Worm (Caenorhabditis elegans): ENCODE results near the gene grd-1.
A peak's percentile ranks its signal among the peaks of the same experiment; 100 is the strongest.

Gene grd-1

ce11 chrX:11093985-11094593, 15.2 kb upstream of the grd-1 start (continued):
- peak; percentile 98 for TF ChIP-seq ces-1 (GFP tag; optimal IDR thresholded peaks at IDR 0.05)
- TF ChIP-seq lin-15B (tag; optimal IDR thresholded peaks at IDR 0.05): peak; percentile 3
- TF ChIP-seq ama-1 (optimal IDR thresholded peaks at IDR 0.05): peak; percentile 57
- peak; percentile 87 for TF ChIP-seq aha-1 (tag; optimal IDR thresholded peaks at IDR 0.05)
- peak; percentile 71 for TF ChIP-seq blmp-1 (tag; optimal IDR thresholded peaks at IDR 0.05)
- peak; percentile 77 for TF ChIP-seq tlp-1 (tag; optimal IDR thresholded peaks at IDR 0.05)
- TF ChIP-seq C16A3.4 (tag; optimal IDR thresholded peaks at IDR 0.05): peak; percentile 100
- TF ChIP-seq fos-1 (tag; optimal IDR thresholded peaks at IDR 0.05): peak; percentile 100
- peak; percentile 100 for TF ChIP-seq nhr-90 (tag; optimal IDR thresholded peaks at IDR 0.05; ENCODE audit: poor library complexity)
- TF ChIP-seq skn-1 (tag; optimal IDR thresholded peaks at IDR 0.05): peak; percentile 99
- TF ChIP-seq elt-2 (tag; optimal IDR thresholded peaks at IDR 0.05): peak; percentile 96
- TF ChIP-seq mep-1 (tag; optimal IDR thresholded peaks at IDR 0.05): peak; percentile 100
- peak; percentile 99 for TF ChIP-seq ceh-63 (GFP tag; optimal IDR thresholded peaks at IDR 0.05)
- TF ChIP-seq nhr-47 (tag; optimal IDR thresholded peaks at IDR 0.05): peak; percentile 100
- TF ChIP-seq ets-5 (GFP tag; IDR thresholded peaks at IDR 0.05): peak; percentile 98
- TF ChIP-seq mef-2 (tag; optimal IDR thresholded peaks at IDR 0.05): peak; percentile 95
- peak; percentile 100 for TF ChIP-seq nhr-11 (tag; optimal IDR thresholded peaks at IDR 0.05)
- TF ChIP-seq tbx-2 (tag; optimal IDR thresholded peaks at IDR 0.05): peak; percentile 100
- peak; percentile 94 for TF ChIP-seq snpc-4 (tag; optimal IDR thresholded peaks at IDR 0.05)
- TF ChIP-seq nhr-237 (tag; optimal IDR thresholded peaks at IDR 0.05): peak; percentile 98
- TF ChIP-seq isw-1 (GFP tag; IDR thresholded peaks at IDR 0.05): peak; percentile 95
- TF ChIP-seq zip-4 (GFP tag; optimal IDR thresholded peaks at IDR 0.05): peak; percentile 97
- peak; percentile 99 for TF ChIP-seq lin-14 (GFP tag; optimal IDR thresholded peaks at IDR 0.05)
- peak; percentile 97 for TF ChIP-seq fkh-8 (tag; optimal IDR thresholded peaks at IDR 0.05)
- TF ChIP-seq hpl-2 (GFP tag; optimal IDR thresholded peaks at IDR 0.05): peak; percentile 100
- TF ChIP-seq nhr-19 (GFP tag; conservative IDR thresholded peaks at IDR 0.05): peak; percentile 99
- peak; percentile 99 for TF ChIP-seq nhr-71 (tag; optimal IDR thresholded peaks at IDR 0.05)
- peak; percentile 99 for TF ChIP-seq nhr-20 (tag; optimal IDR thresholded peaks at IDR 0.05)
- TF ChIP-seq grh-1 (GFP tag; IDR thresholded peaks at IDR 0.05): peak; percentile 97
- peak; percentile 96 to 97 for TF ChIP-seq ztf-11 (tag; optimal IDR thresholded peaks at IDR 0.05)
- no peak for TF ChIP-seq hlh-17 (GFP tag; optimal IDR thresholded peaks at IDR 0.05; ENCODE audit: borderline replicate concordance)
- TF ChIP-seq egl-13 (tag; optimal IDR thresholded peaks at IDR 0.05): peak; percentile 99
- peak; percentile 61 to 74 (median 63) for TF ChIP-seq dpl-1 (GFP tag; optimal IDR thresholded peaks at IDR 0.05)
- TF ChIP-seq alr-1 (tag; optimal IDR thresholded peaks at IDR 0.05; ENCODE audit: borderline replicate concordance): no peak
- peak; percentile 94 for TF ChIP-seq pqm-1 (tag; optimal IDR thresholded peaks at IDR 0.05)
- no peak for TF ChIP-seq sptf-1 (tag; optimal IDR thresholded peaks at IDR 0.05)
- peak; percentile 95 for TF ChIP-seq lir-3 (tag; optimal IDR thresholded peaks at IDR 0.05; ENCODE audit: poor library complexity)
- TF ChIP-seq ztf-4 (tag; optimal IDR thresholded peaks at IDR 0.05): peak; percentile 100
- peak; percentile 99 for TF ChIP-seq unc-86 (tag; optimal IDR thresholded peaks at IDR 0.05)
- TF ChIP-seq snu-23 (GFP tag; optimal IDR thresholded peaks at IDR 0.05): peak; percentile 100
- TF ChIP-seq rnt-1 (tag; optimal IDR thresholded peaks at IDR 0.05): peak; percentile 100
- TF ChIP-seq C34B4.2 (tag; optimal IDR thresholded peaks at IDR 0.05): peak; percentile 70
- peak; percentile 100 for TF ChIP-seq ceh-8 (GFP tag; optimal IDR thresholded peaks at IDR 0.05)
- peak; percentile 98 for TF ChIP-seq ceh-88 (GFP tag; IDR thresholded peaks at IDR 0.05)
- peak; percentile 59 to 95 for TF ChIP-seq mdl-1 (tag; optimal IDR thresholded peaks at IDR 0.05)
- peak; percentile 96 for TF ChIP-seq aly-2 (tag; optimal IDR thresholded peaks at IDR 0.05)
- TF ChIP-seq efl-1 (optimal IDR thresholded peaks at IDR 0.05): peak; percentile 89 to 93
- peak; percentile 48 to 97 for TF ChIP-seq efl-1 (GFP tag; optimal IDR thresholded peaks at IDR 0.05 in 1 of 2)
- peak; percentile 97 for TF ChIP-seq unc-98 (GFP tag; IDR thresholded peaks at IDR 0.05)
- TF ChIP-seq nhr-85 (tag): peak; percentile 99
- TF ChIP-seq lin-35 (GFP tag; optimal IDR thresholded peaks at IDR 0.05): peak; percentile 83 to 94
- TF ChIP-seq pax-3 (tag; optimal IDR thresholded peaks at IDR 0.05): peak; percentile 97

Data from whole organism, L1 larva.